Worm (Caenorhabditis elegans) whole organism, L2 larva: ENCODE measurements around the gene B0281.5.

ENCODE experiments used
- ama-1 ChIP-seq: fragments of 150-350 bp; optimal IDR thresholded peaks from 2 replicates; lab custom pipeline; 2018; ENCODE audit warnings: inconsistent platforms
- lin-11 ChIP-seq: fragments of 150-350 bp; sonication (generic microtip); optimal IDR thresholded peaks from 2 replicates; lab custom pipeline; 2014; ENCODE audit warnings: missing biosample characterization, missing genetic modification characterization, inconsistent platforms, mixed read lengths
- lsy-2 ChIP-seq, 2 experiments: fragments of 150-350 bp in 1 of 2; sonication (generic microtip) in 1 of 2; optimal IDR thresholded peaks; 2 replicates each; lab custom pipeline; 2014 to 2017; ENCODE audit warnings: missing biosample characterization in 2 of 2, missing genetic modification characterization in 2 of 2
- sma-3 ChIP-seq: sonication (generic microtip); optimal IDR thresholded peaks from 2 replicates; lab custom pipeline; 2016; ENCODE audit warnings: missing genetic modification reagents, missing genetic modification characterization, missing compliant biosample characterization
- unc-62 ChIP-seq: fragments of 150-350 bp; optimal IDR thresholded peaks from 2 replicates; lab custom pipeline; 2014; ENCODE audit warnings: missing biosample characterization, missing genetic modification reagents, missing genetic modification characterization

ce11 chrII:2328963-2329442 lies 28.2 kb upstream of the B0281.5 start, which contains the start of the genes ZK1240.8 and ZK1240.1:
- TF ChIP-seq lin-11 (tag; lab: Kevin White, UChicago) (no peak), ama-1 (lab: Kevin White, UChicago) (no peak), sma-3 (no peak), unc-62 (no peak), lsy-2 (tag; optimal IDR thresholded peaks at IDR 0.05; lab: Kevin White, UChicago) (no peak)
